Worm (Caenorhabditis elegans): ENCODE measurements around the gene far-3.

far-3 gene

ce11 chrV:13041666-13042065 lies 44.3 kb upstream of the far-3 start, which contains the start of gene scyl-1 (continued):
- TF ChIP-seq nhr-84 (tag; optimal IDR thresholded peaks at IDR 0.05) (no peak), blmp-1 (tag; optimal IDR thresholded peaks at IDR 0.05) (peak; percentile 76), unc-30 (tag; optimal IDR thresholded peaks at IDR 0.05) (no peak), lir-3 (tag; optimal IDR thresholded peaks at IDR 0.05; ENCODE audit: poor library complexity) (peak; percentile 25), Y116A8C.19 (tag; optimal IDR thresholded peaks at IDR 0.05; ENCODE audit: borderline replicate concordance) (no peak), F16B12.6 (tag; optimal IDR thresholded peaks at IDR 0.05) (peak; percentile 27), mep-1 (tag; optimal IDR thresholded peaks at IDR 0.05) (peak; percentile 76), snpc-4 (tag; optimal IDR thresholded peaks at IDR 0.05) (peak; percentile 39), nhr-71 (tag; optimal IDR thresholded peaks at IDR 0.05) (peak; percentile 91), unc-98 (GFP tag; IDR thresholded peaks at IDR 0.05) (no peak), zag-1 (tag; optimal IDR thresholded peaks at IDR 0.05) (no peak), alr-1 (tag; optimal IDR thresholded peaks at IDR 0.05; ENCODE audit: borderline replicate concordance) (no peak), dpl-1 (GFP tag; optimal IDR thresholded peaks at IDR 0.05) (peak; percentile 58 to 91 (median 77)), ceh-8 (GFP tag; optimal IDR thresholded peaks at IDR 0.05) (no peak), aha-1 (tag; optimal IDR thresholded peaks at IDR 0.05) (no peak), mab-9 (GFP tag; IDR thresholded peaks at IDR 0.05) (no peak), pag-3 (tag; optimal IDR thresholded peaks at IDR 0.05; ENCODE audit: borderline replicate concordance, insufficient read depth) (no peak), egl-13 (tag; optimal IDR thresholded peaks at IDR 0.05) (peak; percentile 35), sox-4 (tag; optimal IDR thresholded peaks at IDR 0.05) (no peak), pqm-1 (tag; optimal IDR thresholded peaks at IDR 0.05) (no peak), mef-2 (tag; optimal IDR thresholded peaks at IDR 0.05) (peak; percentile 8), swsn-7 (tag; optimal IDR thresholded peaks at IDR 0.05) (peak; percentile 86), ces-1 (GFP tag; optimal IDR thresholded peaks at IDR 0.05) (no peak), sptf-1 (tag; optimal IDR thresholded peaks at IDR 0.05) (no peak), nhr-90 (tag; optimal IDR thresholded peaks at IDR 0.05; ENCODE audit: poor library complexity) (peak; percentile 84), ztf-11 (tag; optimal IDR thresholded peaks at IDR 0.05) (peak in 1 of 2 experiments; percentile 31), hlh-17 (GFP tag; optimal IDR thresholded peaks at IDR 0.05; ENCODE audit: borderline replicate concordance) (no peak), ceh-88 (GFP tag; IDR thresholded peaks at IDR 0.05) (no peak), ceh-63 (GFP tag; optimal IDR thresholded peaks at IDR 0.05) (no peak), C34B4.2 (tag; optimal IDR thresholded peaks at IDR 0.05) (no peak), ceh-90 (tag; optimal IDR thresholded peaks at IDR 0.05) (no peak), fos-1 (tag; optimal IDR thresholded peaks at IDR 0.05) (peak; percentile 45), irx-1 (tag; optimal IDR thresholded peaks at IDR 0.05) (peak; percentile 39), hpl-2 (GFP tag; optimal IDR thresholded peaks at IDR 0.05) (no peak), xbp-1 (tag; optimal IDR thresholded peaks at IDR 0.05) (peak; percentile 78), fkh-8 (tag; optimal IDR thresholded peaks at IDR 0.05) (peak; percentile 67), snu-23 (GFP tag; optimal IDR thresholded peaks at IDR 0.05) (peak; percentile 90), ceh-82 (tag; optimal IDR thresholded peaks at IDR 0.05) (peak; percentile 37 to 73 (median 64)), nhr-20 (tag; optimal IDR thresholded peaks at IDR 0.05) (peak; percentile 89), pax-3 (tag; optimal IDR thresholded peaks at IDR 0.05) (peak; percentile 63), lin-39 (tag; optimal IDR thresholded peaks at IDR 0.05) (peak; percentile 69), lsy-2 (tag; optimal IDR thresholded peaks at IDR 0.05) (peak; percentile 85 to 90), nhr-28 (tag; optimal IDR thresholded peaks at IDR 0.05) (no peak), C16A3.4 (tag; optimal IDR thresholded peaks at IDR 0.05) (peak; percentile 88), nhr-12 (tag; optimal IDR thresholded peaks at IDR 0.05) (no peak), nhr-19 (GFP tag; conservative IDR thresholded peaks at IDR 0.05) (peak; percentile 89), lin-14 (GFP tag; optimal IDR thresholded peaks at IDR 0.05) (peak; percentile 90)
